Worm (Caenorhabditis elegans): ENCODE results near the gene Y43F8B.20.

The Y43F8B.20 gene

DNA sequence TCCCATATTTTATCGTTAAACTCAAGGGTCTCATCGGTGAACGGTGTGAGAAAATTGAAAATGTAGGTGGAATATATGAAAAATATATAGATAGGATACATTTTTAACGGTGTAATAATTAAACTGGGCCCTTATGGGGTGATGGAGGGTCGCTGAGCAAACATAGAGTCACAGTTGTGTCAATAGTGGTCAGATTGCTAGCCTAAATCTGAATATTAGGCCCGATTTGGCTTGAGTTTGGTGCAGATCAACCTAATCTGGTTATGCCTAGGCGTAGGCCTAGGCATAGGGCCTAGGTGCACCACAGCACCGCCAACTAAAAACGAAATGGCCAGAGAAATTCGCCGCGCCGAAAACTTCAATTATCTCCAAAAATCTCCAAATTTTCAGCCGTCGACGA, 36.0 kb downstream of the Y43F8B.20 start, which contains the start of gene phy-4 (continued):
- no peak for TF ChIP-seq snpc-4 (tag; optimal IDR thresholded peaks at IDR 0.05)

DNA sequence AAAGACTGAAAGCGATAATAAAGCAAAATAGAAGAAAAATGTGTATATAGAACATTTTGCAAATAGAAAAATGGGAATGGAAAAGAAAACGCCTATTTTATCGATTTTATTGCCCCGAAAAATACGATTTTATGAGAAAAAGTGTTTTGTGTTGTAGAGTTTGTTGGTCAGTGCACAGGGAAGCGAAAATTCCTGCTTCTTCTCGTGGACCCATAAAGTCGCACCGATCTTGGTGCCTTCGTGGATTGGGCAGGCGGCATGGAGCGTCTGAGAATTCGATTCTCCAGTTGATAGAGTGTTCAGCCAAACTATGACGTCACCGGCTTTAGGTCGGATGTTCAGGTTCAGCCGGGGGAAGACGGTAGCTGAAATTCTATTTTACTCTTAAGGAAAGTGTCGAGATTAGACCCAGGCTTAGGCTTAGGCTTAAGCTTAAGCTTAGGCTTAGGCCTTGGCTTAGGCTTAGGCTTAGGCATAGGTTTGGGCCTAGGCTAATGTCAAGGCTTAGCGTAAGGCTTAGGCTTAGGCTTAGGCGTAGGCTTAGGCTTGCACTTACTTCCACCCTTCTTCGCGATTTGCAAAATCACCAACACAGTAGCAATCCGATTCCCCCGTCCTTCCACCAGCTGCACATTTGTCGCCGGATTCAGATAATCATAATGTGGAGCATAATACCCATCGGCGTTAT, 37.2 kb downstream of the Y43F8B.20 start, which contains the start of gene Y43F8B.19:
Y43F8B.19 (minus strand) TSS at position 51 of the 688 bp plus-strand sequence.
- TF ChIP-seq efl-1 (optimal IDR thresholded peaks at IDR 0.05) = no peak
- TF ChIP-seq efl-1 (GFP tag; optimal IDR thresholded peaks at IDR 0.05 in 1 of 2) = peak in 1 of 2 experiments; percentile 6
- TF ChIP-seq hlh-4 (tag; optimal IDR thresholded peaks at IDR 0.05) = no peak

DNA sequence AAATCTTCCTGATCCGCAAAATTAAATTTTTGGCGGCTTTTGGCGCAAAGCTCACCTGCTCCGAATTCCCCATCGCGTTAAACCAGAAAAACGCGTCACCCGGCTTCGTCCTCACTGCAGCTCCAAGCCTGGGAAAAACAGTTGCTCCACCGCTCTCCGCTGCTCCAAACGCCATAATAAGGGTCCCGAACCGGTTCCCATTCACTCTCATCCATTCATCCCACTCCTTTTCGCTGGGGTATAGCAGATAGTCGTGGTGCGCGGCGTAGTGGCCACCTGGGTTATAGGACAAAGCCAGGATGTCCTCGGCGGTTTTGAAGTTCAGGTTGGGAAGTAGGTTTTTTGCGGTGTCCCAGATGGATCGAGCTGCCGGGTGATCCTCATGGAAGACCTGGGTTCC, 38.7 kb downstream of the Y43F8B.20 start:
- TF ChIP-seq lir-3 (tag; optimal IDR thresholded peaks at IDR 0.05; ENCODE audit: poor library complexity) = no peak
- no peak for TF ChIP-seq dpl-1 (GFP tag; optimal IDR thresholded peaks at IDR 0.05)
- TF ChIP-seq egl-27 (tag; optimal IDR thresholded peaks at IDR 0.05) = no peak
- TF ChIP-seq lin-14 (GFP tag; optimal IDR thresholded peaks at IDR 0.05) = no peak
- no peak for TF ChIP-seq alr-1 (tag; optimal IDR thresholded peaks at IDR 0.05; ENCODE audit: borderline replicate concordance)
- no peak for TF ChIP-seq unc-130 (tag; optimal IDR thresholded peaks at IDR 0.05)
- TF ChIP-seq sup-37 (GFP tag; optimal IDR thresholded peaks at IDR 0.05) = no peak
- TF ChIP-seq aha-1 (tag; optimal IDR thresholded peaks at IDR 0.05) = no peak
- TF ChIP-seq rnt-1 (tag; optimal IDR thresholded peaks at IDR 0.05) = no peak
- no peak for TF ChIP-seq snpc-4 (tag; optimal IDR thresholded peaks at IDR 0.05)
- no peak for TF ChIP-seq xbp-1 (tag; optimal IDR thresholded peaks at IDR 0.05)
- TF ChIP-seq F16B12.6 (tag; optimal IDR thresholded peaks at IDR 0.05) = no peak
- TF ChIP-seq jun-1 (tag; optimal IDR thresholded peaks at IDR 0.05) = no peak
- no peak for TF ChIP-seq fkh-10 (GFP tag; optimal IDR thresholded peaks at IDR 0.05)
- TF ChIP-seq dsc-1 (tag; optimal IDR thresholded peaks at IDR 0.05) = no peak
- no peak for TF ChIP-seq mab-9 (GFP tag; IDR thresholded peaks at IDR 0.05)
- TF ChIP-seq ceh-63 (GFP tag; optimal IDR thresholded peaks at IDR 0.05) = no peak
- TF ChIP-seq hlh-17 (GFP tag; optimal IDR thresholded peaks at IDR 0.05; ENCODE audit: borderline replicate concordance) = no peak
- TF ChIP-seq sptf-1 (tag; optimal IDR thresholded peaks at IDR 0.05) = no peak
- no peak for TF ChIP-seq nhr-28 (tag; optimal IDR thresholded peaks at IDR 0.05)

ce11 chrV:19510352-19510751, 39.2 kb downstream of the Y43F8B.20 start:
- TF ChIP-seq lin-39 (tag; optimal IDR thresholded peaks at IDR 0.05) (no peak), hlh-17 (GFP tag; optimal IDR thresholded peaks at IDR 0.05; ENCODE audit: borderline replicate concordance) (no peak), fkh-4 (tag; optimal IDR thresholded peaks at IDR 0.05; ENCODE audit: borderline replicate concordance) (no peak)

DNA sequence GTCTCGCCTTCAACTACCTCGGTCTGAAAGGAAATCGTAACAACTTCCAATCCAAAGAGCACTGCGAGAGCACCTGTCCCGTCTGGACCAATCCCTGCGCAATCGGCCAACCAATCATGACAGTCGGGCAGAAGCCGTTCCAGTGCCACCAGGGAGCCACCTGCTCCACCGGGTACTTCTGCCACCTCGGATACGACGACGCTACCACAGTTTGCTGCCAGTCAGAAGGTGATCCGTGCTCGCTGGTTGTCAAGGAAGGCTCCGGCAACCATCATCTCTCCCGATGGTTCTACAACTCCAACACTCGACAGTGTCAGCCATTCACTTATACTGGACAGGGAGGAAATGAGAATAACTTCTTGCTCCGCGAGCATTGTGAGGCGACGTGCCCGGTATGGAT, 40.5 kb downstream of the Y43F8B.20 start:
- TF ChIP-seq hlh-4 (tag; optimal IDR thresholded peaks at IDR 0.05) = no peak
- TF ChIP-seq efl-1 (optimal IDR thresholded peaks at IDR 0.05) = no peak
- TF ChIP-seq efl-1 (GFP tag; optimal IDR thresholded peaks at IDR 0.05 in 1 of 2) = peak in 1 of 2 experiments; percentile 19

DNA sequence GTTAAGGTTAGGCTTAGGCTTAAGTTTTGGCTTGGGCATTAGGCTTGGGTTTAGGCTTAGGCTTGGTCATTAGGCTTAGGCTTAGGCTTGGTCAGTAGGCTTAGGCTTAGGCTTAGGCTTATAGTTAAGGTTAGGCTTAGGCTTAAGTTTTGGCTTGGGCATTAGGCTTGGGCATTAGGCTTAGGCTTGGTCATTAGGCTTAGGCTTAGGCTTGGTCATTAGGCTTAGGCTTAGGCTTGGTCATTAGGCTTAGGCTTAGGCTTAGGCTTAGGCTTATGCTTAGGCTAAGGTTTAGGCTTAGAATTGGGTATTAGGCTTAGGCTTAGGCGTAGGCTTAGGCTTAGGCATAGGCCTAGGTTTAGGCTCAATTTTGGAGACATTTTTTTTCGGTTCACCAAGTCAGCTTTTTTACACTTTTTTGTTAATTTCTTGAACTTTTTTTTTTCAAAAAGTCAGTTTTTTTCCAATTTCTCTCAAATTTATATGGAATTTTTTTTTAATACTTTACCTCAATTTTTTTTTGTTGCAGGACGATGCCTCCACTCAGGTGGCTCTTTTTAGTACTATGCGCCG, 46.9 kb downstream of the Y43F8B.20 start, which contains the start of gene Y43F8B.3:
Y43F8B.3 (plus strand) TSS at position 523 of the 573 bp plus-strand sequence.
- TF ChIP-seq C34B4.2 (tag; optimal IDR thresholded peaks at IDR 0.05) (no peak), rnt-1 (tag; optimal IDR thresholded peaks at IDR 0.05) (no peak), nhr-90 (tag; optimal IDR thresholded peaks at IDR 0.05; ENCODE audit: poor library complexity) (no peak), C04F5.9 (tag; optimal IDR thresholded peaks at IDR 0.05) (no peak), nhr-20 (tag; optimal IDR thresholded peaks at IDR 0.05) (no peak), aly-2 (tag; optimal IDR thresholded peaks at IDR 0.05) (no peak), ztf-4 (tag; optimal IDR thresholded peaks at IDR 0.05) (no peak)

Data from whole organism, L1 larva.